Worm (Caenorhabditis elegans) whole organism, mixed stage, embryonic: ENCODE measurements around the gene T16G1.6.

Experiments
- M03D4.4 ChIP-seq: sonication (generic microtip); optimal IDR thresholded peaks from 2 replicates; lab custom pipeline; 2017; ENCODE audit warnings: mild to moderate bottlenecking, missing genetic modification characterization, missing compliant biosample characterization
- blmp-1 ChIP-seq: fragments of 150-350 bp; optimal IDR thresholded peaks from 2 replicates; lab custom pipeline; 2014; ENCODE audit warnings: missing biosample characterization, missing genetic modification characterization
- ceh-43 ChIP-seq: fragments of 200-800 bp; sonication (Bioruptor generic); optimal IDR thresholded peaks from 2 replicates; lab custom pipeline; 2018; ENCODE audit warnings: mild to moderate bottlenecking, missing genetic modification characterization, moderate library complexity, missing compliant biosample characterization
- ceh-83 ChIP-seq: fragments of 200-800 bp; sonication (Bioruptor generic); optimal IDR thresholded peaks from 2 replicates; lab custom pipeline; 2018; ENCODE audit warnings: mild to moderate bottlenecking, missing genetic modification characterization, missing compliant biosample characterization
- ces-1 ChIP-seq: fragments of 150-350 bp; optimal IDR thresholded peaks from 2 replicates; lab custom pipeline; 2014; ENCODE audit warnings: missing biosample characterization, missing genetic modification reagents, missing genetic modification characterization
- cnd-1 ChIP-seq: fragments of 200-800 bp; sonication (Bioruptor generic); optimal IDR thresholded peaks from 2 replicates; lab custom pipeline; 2018; ENCODE audit warnings: mild to moderate bottlenecking, missing genetic modification characterization, missing compliant biosample characterization
- drap-1 ChIP-seq: fragments of 200-800 bp; sonication (Bioruptor generic); optimal IDR thresholded peaks from 3 replicates; lab custom pipeline; 2018; ENCODE audit warnings: mild to moderate bottlenecking, missing genetic modification characterization, missing compliant biosample characterization
- elt-1 ChIP-seq: sonication (generic microtip); optimal IDR thresholded peaks from 2 replicates; lab custom pipeline; 2017; ENCODE audit warnings: missing genetic modification characterization, mild to moderate bottlenecking, missing compliant biosample characterization, antibody characterized with exemption, moderate library complexity, borderline replicate concordance; ENCODE audit not compliant: insufficient read depth
- elt-3 ChIP-seq: fragments of 150-350 bp; optimal IDR thresholded peaks from 2 replicates; lab custom pipeline; 2014; ENCODE audit warnings: missing biosample characterization, missing genetic modification characterization
- ham-2 ChIP-seq: fragments of 200-800 bp; sonication (Bioruptor generic); optimal IDR thresholded peaks from 2 replicates; lab custom pipeline; 2018; ENCODE audit warnings: mild to moderate bottlenecking, missing genetic modification characterization, missing compliant biosample characterization
- hlh-1 ChIP-seq: fragments of 150-350 bp; optimal IDR thresholded peaks from 2 replicates; lab custom pipeline; 2014; ENCODE audit warnings: missing biosample characterization, missing genetic modification reagents, missing genetic modification characterization
- lin-32 ChIP-seq: fragments of 200-800 bp; sonication (Bioruptor generic); optimal IDR thresholded peaks from 2 replicates; lab custom pipeline; 2018; ENCODE audit warnings: mild to moderate bottlenecking, missing genetic modification characterization, missing compliant biosample characterization
- lsy-2 ChIP-seq: fragments of 150-350 bp; optimal IDR thresholded peaks from 2 replicates; lab custom pipeline; 2014; ENCODE audit warnings: missing biosample characterization, missing genetic modification characterization
- mep-1 ChIP-seq: fragments of 150-350 bp; optimal IDR thresholded peaks from 2 replicates; lab custom pipeline; 2017; ENCODE audit warnings: missing biosample characterization, missing genetic modification reagents, missing genetic modification characterization, inconsistent platforms
- mls-2 ChIP-seq: sonication (generic microtip); optimal IDR thresholded peaks from 2 replicates; lab custom pipeline; 2016; ENCODE audit warnings: mild to moderate bottlenecking, missing genetic modification characterization, moderate library complexity, missing compliant biosample characterization
- nhr-12 ChIP-seq: fragments of 150-350 bp; optimal IDR thresholded peaks from 2 replicates; lab custom pipeline; 2014; ENCODE audit warnings: missing biosample characterization, missing genetic modification characterization
- nhr-2 ChIP-seq: fragments of 150-350 bp; optimal IDR thresholded peaks from 2 replicates; lab custom pipeline; 2014; ENCODE audit warnings: missing biosample characterization, missing genetic modification characterization
- nhr-237 ChIP-seq: fragments of 150-350 bp; optimal IDR thresholded peaks from 2 replicates; lab custom pipeline; 2014; ENCODE audit warnings: missing biosample characterization, missing genetic modification characterization
- nhr-28 ChIP-seq: fragments of 150-350 bp; optimal IDR thresholded peaks from 2 replicates; lab custom pipeline; 2014; ENCODE audit warnings: missing biosample characterization, missing genetic modification characterization
- nhr-76 ChIP-seq: sonication (generic microtip); optimal IDR thresholded peaks from 2 replicates; lab custom pipeline; 2017; ENCODE audit warnings: missing biosample characterization, missing genetic modification characterization
- sem-2 ChIP-seq: fragments of 200-800 bp; sonication (Bioruptor generic); optimal IDR thresholded peaks from 2 replicates; lab custom pipeline; 2018; ENCODE audit warnings: mild to moderate bottlenecking, missing genetic modification characterization, missing compliant biosample characterization
- snpc-4 ChIP-seq: fragments of 150-350 bp; optimal IDR thresholded peaks from 2 replicates; lab custom pipeline; 2014; ENCODE audit warnings: missing biosample characterization, missing genetic modification characterization
- sptf-1 ChIP-seq: sonication (generic microtip); optimal IDR thresholded peaks from 2 replicates; lab custom pipeline; 2017; ENCODE audit warnings: mild to moderate bottlenecking, missing genetic modification characterization, moderate library complexity, missing compliant biosample characterization
- tbx-8 ChIP-seq: fragments of 200-800 bp; sonication (Bioruptor generic); optimal IDR thresholded peaks from 2 replicates; lab custom pipeline; 2018; ENCODE audit warnings: mild to moderate bottlenecking, missing genetic modification characterization, moderate library complexity, missing compliant biosample characterization
- unc-120 ChIP-seq: sonication (generic microtip); optimal IDR thresholded peaks from 2 replicates; lab custom pipeline; 2017; ENCODE audit warnings: missing genetic modification characterization, missing compliant biosample characterization; ENCODE audit not compliant: poor library complexity, severe bottlenecking
- unc-39 ChIP-seq: fragments of 150-350 bp; optimal IDR thresholded peaks from 2 replicates; lab custom pipeline; 2014; ENCODE audit warnings: missing biosample characterization, missing genetic modification characterization
- unc-62 ChIP-seq: fragments of 150-350 bp; optimal IDR thresholded peaks from 2 replicates; lab custom pipeline; 2014; ENCODE audit warnings: missing biosample characterization, missing genetic modification reagents, missing genetic modification characterization
- zip-8 ChIP-seq: fragments of 150-350 bp; optimal IDR thresholded peaks from 2 replicates; lab custom pipeline; 2014; ENCODE audit warnings: missing biosample characterization, missing genetic modification characterization
- ztf-11 ChIP-seq: fragments of 150-350 bp; optimal IDR thresholded peaks from 2 replicates; lab custom pipeline; 2014; ENCODE audit warnings: missing biosample characterization, missing genetic modification characterization

T16G1.6 gene

DNA sequence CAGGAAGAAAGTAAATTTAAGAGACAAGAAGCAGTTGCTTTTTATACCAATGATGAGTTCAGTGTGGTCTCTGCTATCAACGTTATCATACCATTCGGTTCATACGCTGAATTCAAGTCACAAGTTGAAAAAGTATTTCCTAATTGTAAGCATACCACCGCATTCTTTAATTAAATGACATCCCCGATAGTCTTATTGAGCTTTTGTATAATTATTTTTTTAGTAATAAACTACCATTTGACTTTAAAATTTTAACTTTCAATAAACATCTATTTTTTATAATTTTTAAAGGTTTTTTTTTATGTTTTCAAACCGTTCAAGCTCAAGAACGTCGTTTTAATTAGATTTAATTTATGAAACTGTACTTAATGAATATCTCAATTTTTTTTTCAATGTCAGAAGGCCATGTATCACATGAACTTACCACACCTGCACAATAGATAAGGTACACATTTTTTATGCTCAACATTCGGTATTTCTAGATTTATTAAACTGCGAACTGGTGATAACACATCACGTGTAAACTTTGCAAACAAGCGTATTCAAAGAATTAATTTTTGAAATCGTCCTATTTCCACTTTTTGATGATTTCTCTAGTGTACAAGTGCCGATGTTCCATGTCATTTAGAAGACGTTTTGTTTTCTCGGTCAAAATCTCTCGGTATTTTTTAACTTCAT lies 5.0 kb upstream of the T16G1.6 start, which contains the start of gene T16G1.4:
TSS of gene T16G1.4 (minus strand) at position 51 of the 678 bp plus-strand sequence.
- TF ChIP-seq nhr-237 (tag; lab: Kevin White, UChicago): no peak

DNA sequence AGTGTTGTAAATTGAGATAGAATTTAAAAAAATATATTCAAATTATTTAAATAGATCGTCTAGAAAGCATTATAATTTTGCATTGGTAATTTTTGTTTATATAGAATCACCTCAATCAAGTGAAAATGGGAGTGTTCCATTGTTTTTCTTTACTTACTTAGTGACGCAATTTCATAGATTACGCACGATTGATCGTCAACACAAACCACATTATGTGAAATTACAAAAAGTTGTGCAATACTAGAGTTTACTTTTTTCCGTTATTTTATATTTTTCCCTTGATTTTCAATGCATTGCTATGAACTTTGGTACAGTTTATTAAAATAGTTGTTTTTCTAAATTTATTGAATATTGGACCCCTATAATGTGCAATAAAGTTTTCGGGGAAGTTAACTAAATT lies 2.5 kb upstream of the T16G1.6 start, which contains the start of gene T16G1.5:
TSS of gene T16G1.5 (minus strand) at position 119 of the 400 bp plus-strand sequence.
- peak; percentile 39 for TF ChIP-seq zip-8 (tag; lab: Kevin White, UChicago)
- TF ChIP-seq nhr-2 (tag; lab: Kevin White, UChicago): no peak
- TF ChIP-seq ham-2 (GFP tag; lab: Kevin White, UChicago): no peak
- no peak for TF ChIP-seq M03D4.4
- TF ChIP-seq lin-32 (GFP tag; lab: Kevin White, UChicago): no peak
- TF ChIP-seq ceh-43 (GFP tag; lab: Kevin White, UChicago): no peak
- no peak for TF ChIP-seq drap-1 (GFP tag; lab: Kevin White, UChicago)

DNA sequence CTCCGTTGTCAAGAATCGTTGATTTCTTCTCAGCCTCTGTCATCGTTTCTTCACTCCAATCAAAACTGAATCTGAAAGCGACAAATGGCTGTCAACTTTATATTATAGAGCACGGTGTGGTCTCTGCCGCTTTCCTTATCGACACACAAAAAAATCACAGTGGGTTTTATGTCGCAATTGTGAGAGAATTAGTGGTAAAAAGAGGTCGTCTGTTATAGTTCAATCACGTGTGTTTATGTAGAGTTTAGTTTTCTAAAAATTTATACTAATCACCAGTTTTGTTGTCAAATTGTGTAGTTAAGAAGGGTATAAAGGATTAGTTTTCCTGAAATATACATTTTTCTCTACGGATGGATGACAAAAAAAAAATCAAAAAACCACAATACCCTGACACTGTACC lies 2.0 kb downstream of the T16G1.6 start, which contains the start of gene T16G1.7:
TSS of gene T16G1.7 (minus strand) at position 137 of the 400 bp plus-strand sequence.
- TF ChIP-seq cnd-1 (tag; lab: Kevin White, UChicago) (no peak), sem-2 (GFP tag; lab: Kevin White, UChicago) (no peak), zip-8 (tag; lab: Kevin White, UChicago) (no peak), ceh-83 (GFP tag; lab: Kevin White, UChicago) (no peak), snpc-4 (no peak), unc-120 (tag; lab: Kevin White, UChicago) (no peak), nhr-76 (tag; lab: Kevin White, UChicago) (no peak), unc-39 (tag; lab: Kevin White, UChicago) (no peak), lin-32 (GFP tag; lab: Kevin White, UChicago) (no peak), elt-1 (tag; lab: Kevin White, UChicago) (no peak), tbx-8 (no peak), hlh-1 (tag; lab: Kevin White, UChicago) (no peak), M03D4.4 (no peak), lsy-2 (tag; lab: Kevin White, UChicago) (no peak), nhr-2 (tag; lab: Kevin White, UChicago) (no peak), drap-1 (GFP tag; lab: Kevin White, UChicago) (no peak)

DNA sequence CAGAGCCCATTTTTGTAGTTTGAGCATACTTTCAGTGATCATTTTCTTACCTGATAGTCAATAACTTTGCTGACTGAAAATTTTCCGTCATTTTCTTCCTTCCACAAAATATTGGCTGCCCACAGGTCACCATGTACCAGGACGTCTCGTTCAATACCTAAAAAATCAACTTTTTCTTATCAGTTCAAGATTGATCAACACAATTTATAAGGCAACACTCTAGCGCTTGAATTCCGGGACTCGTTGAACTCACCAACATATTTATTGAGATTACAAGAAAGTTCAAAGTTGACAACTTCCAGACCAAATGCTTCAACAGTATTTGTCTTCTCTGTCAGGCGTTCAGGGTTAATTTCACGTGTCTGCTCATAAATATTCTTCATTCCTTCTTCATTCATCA lies 3.3 kb downstream of the T16G1.6 start:
- TF ChIP-seq ceh-43 (GFP tag; lab: Kevin White, UChicago) (no peak), sptf-1 (tag; lab: Kevin White, UChicago) (no peak), M03D4.4 (no peak), snpc-4 (no peak), mls-2 (tag; lab: Kevin White, UChicago) (no peak), unc-120 (tag; lab: Kevin White, UChicago) (no peak)

DNA sequence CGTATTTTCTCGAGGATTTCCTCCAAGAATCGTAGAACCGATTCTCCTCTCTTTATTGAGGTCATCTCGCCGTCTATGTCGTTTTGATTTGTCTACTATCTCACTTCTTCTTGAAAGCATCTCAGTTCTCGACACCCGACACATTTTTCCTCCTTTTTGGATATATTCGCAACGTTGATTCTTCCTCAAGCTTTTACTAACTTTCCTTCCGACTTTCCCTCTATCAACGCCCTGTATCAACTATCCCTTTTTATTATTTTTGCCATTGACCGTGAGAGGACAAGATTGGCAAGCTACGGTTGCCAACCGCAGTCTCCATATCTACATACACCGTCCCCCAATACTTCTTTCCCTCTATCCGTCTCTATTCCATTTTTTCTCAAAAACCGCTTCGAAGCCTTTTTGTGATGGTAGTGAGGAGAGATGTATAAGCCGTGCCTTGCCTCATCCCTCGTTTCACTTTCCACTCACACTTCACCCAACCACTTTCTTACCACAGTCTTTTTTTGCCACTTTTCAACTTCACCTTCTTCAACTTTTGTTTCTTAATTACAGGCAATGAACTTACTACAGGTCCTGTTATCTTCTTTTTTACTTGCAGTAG lies 7.9 kb downstream of the T16G1.6 start, which contains the start of gene T16G1.2:
TSS of gene T16G1.2 (plus strand) at position 554 of the 604 bp plus-strand sequence.
- TF ChIP-seq unc-120 (tag; lab: Kevin White, UChicago) (no peak), hlh-1 (tag; lab: Kevin White, UChicago) (no peak), sem-2 (GFP tag; lab: Kevin White, UChicago) (no peak), nhr-12 (tag; lab: Kevin White, UChicago) (no peak), blmp-1 (tag; lab: Kevin White, UChicago) (peak; percentile 24), nhr-76 (tag; lab: Kevin White, UChicago) (no peak), unc-62 (GFP tag; lab: Kevin White, UChicago) (no peak), mls-2 (tag; lab: Kevin White, UChicago) (no peak), nhr-237 (tag; lab: Kevin White, UChicago) (no peak)
- TF ChIP-seq, all 35 proteins: peak for 1

DNA sequence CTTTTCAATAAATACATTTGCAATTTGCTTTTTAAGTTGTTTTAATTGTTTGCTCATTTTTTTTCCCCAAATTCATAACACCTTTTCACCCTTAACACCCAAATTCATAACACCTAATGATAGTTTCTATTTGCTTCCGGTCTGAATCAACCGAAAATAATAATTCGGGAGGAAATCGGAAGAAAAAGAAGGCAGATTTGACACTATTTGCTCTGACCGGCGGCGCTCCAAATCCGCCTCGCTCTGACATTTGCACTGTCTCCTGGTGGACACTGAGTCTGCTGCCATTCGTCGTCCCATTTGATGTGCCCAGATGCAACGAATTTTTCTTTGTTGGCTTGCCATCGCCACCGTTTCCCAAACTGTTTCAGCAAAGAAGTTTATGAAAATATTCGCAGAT lies 12.8 kb downstream of the T16G1.6 start, which contains the start of gene pqn-67:
TSS of gene pqn-67 (plus strand) at position 301 of the 400 bp plus-strand sequence.
- TF ChIP-seq elt-3 (tag; lab: Kevin White, UChicago): no peak
- no peak for TF ChIP-seq snpc-4
- TF ChIP-seq unc-62 (GFP tag; lab: Kevin White, UChicago): no peak
- no peak for TF ChIP-seq ces-1 (GFP tag; lab: Kevin White, UChicago)
- TF ChIP-seq tbx-8: no peak
- TF ChIP-seq cnd-1 (tag; lab: Kevin White, UChicago): no peak
- TF ChIP-seq lsy-2 (tag; lab: Kevin White, UChicago): no peak
- TF ChIP-seq ztf-11 (tag; lab: Kevin White, UChicago): no peak
- no peak for TF ChIP-seq nhr-28 (tag; lab: Kevin White, UChicago)
- TF ChIP-seq nhr-12 (tag; lab: Kevin White, UChicago): no peak
- no peak for TF ChIP-seq nhr-237 (tag; lab: Kevin White, UChicago)
- no peak for TF ChIP-seq mep-1 (tag; lab: Kevin White, UChicago)
- TF ChIP-seq drap-1 (GFP tag; lab: Kevin White, UChicago): no peak
- no peak for TF ChIP-seq unc-39 (tag; lab: Kevin White, UChicago)
- TF ChIP-seq M03D4.4: no peak
- no peak for TF ChIP-seq elt-1 (tag; lab: Kevin White, UChicago)
